Fruit fly (Drosophila melanogaster): Measurements from ENCODE around the gene CG13875.
A peak's percentile ranks its signal among the peaks of the same experiment; 100 is the strongest.

CG13875 gene

dm6 chr3L:211200-211599 is 31.5 kb downstream of the CG13875 start, which contains the start of gene Prp4k (continued):
- TF ChIP-seq CG14860 (GFP tag; IDR thresholded peaks at IDR 0.05; ENCODE audit: partially characterized antibody): 0 out of 3 replicates have a peak, but pooled peaks have one; percentile 26
- TF ChIP-seq nerfin-1 (tag; optimal IDR thresholded peaks at IDR 0.05): no peak
- no peak; the same call in 1 of the 2 replicates for TF ChIP-seq Scr (GFP tag; IDR thresholded peaks at IDR 0.05; ENCODE audit: partially characterized antibody)
- no peak for TF ChIP-seq CG4360 (GFP tag; IDR thresholded peaks at IDR 0.05)
- peak; percentile 27; the same call in 1 of the 3 replicates for TF ChIP-seq CG34422 (GFP tag; IDR thresholded peaks at IDR 0.05)
- peak; percentile 67 for TF ChIP-seq gfzf (GFP tag; optimal IDR thresholded peaks at IDR 0.05)
- TF ChIP-seq Antp (GFP tag; optimal IDR thresholded peaks at IDR 0.05): no peak
- no peak for TF ChIP-seq CG11247 (GFP tag; IDR thresholded peaks at IDR 0.05)
- TF ChIP-seq phol (tag; optimal IDR thresholded peaks at IDR 0.05): no peak
- no peak for TF ChIP-seq peb (GFP tag; IDR thresholded peaks at IDR 0.05)
- no peak for TF ChIP-seq Hey (tag; optimal IDR thresholded peaks at IDR 0.05)
- no peak for TF ChIP-seq CG13894 (tag; optimal IDR thresholded peaks at IDR 0.05)
- TF ChIP-seq Drgx (GFP tag; IDR thresholded peaks at IDR 0.05): no peak
- peak; percentile 19 for TF ChIP-seq CG17829 (tag; optimal IDR thresholded peaks at IDR 0.05)
- peak; percentile 63 for TF ChIP-seq CG12659 (GFP tag; optimal IDR thresholded peaks at IDR 0.05)
- peak; percentile 41 for TF ChIP-seq trem (tag; optimal IDR thresholded peaks at IDR 0.05)
- no peak for TF ChIP-seq ERR (GFP tag; optimal IDR thresholded peaks at IDR 0.05)
- TF ChIP-seq CG6175 (GFP tag; IDR thresholded peaks at IDR 0.05): 0 out of 3 replicates have a peak, but pooled peaks have one; percentile 11
- peak; percentile 11 for TF ChIP-seq BEAF-32 (GFP tag; optimal IDR thresholded peaks at IDR 0.05)
- TF ChIP-seq Bgb (GFP tag; IDR thresholded peaks at IDR 0.05; ENCODE audit: partially characterized antibody): no peak
- TF ChIP-seq CG3407 (GFP tag; optimal IDR thresholded peaks at IDR 0.05): no peak
- TF ChIP-seq CG12219 (GFP tag; optimal IDR thresholded peaks at IDR 0.05): no peak
- TF ChIP-seq CG8281 (tag; optimal IDR thresholded peaks at IDR 0.05): no peak
- no peak for TF ChIP-seq Meics (GFP tag; optimal IDR thresholded peaks at IDR 0.05)
- TF ChIP-seq CG2202 (tag; optimal IDR thresholded peaks at IDR 0.05): no peak
- TF ChIP-seq Med (GFP tag): peak; percentile 70
- TF ChIP-seq nom (GFP tag; optimal IDR thresholded peaks at IDR 0.05): peak; percentile 49
- TF ChIP-seq CG17385 (GFP tag; optimal IDR thresholded peaks at IDR 0.05): peak; percentile 92
- TF ChIP-seq NfI (GFP tag; optimal IDR thresholded peaks at IDR 0.05): no peak
- peak in 1 of 3 experiments; percentile 33 for TF ChIP-seq Stat92E (GFP tag; optimal IDR thresholded peaks at IDR 0.05)
- TF ChIP-seq grn (GFP tag; optimal IDR thresholded peaks at IDR 0.05): no peak
- no peak for TF ChIP-seq sisA (GFP tag; IDR thresholded peaks at IDR 0.05)
- TF ChIP-seq slbo (GFP tag; IDR thresholded peaks at IDR 0.05): no peak
- TF ChIP-seq CG7839 (tag; optimal IDR thresholded peaks at IDR 0.05): no peak
- TF ChIP-seq toy (GFP tag; IDR thresholded peaks at IDR 0.05): no peak
- no peak for TF ChIP-seq CG12299 (tag; optimal IDR thresholded peaks at IDR 0.05)
- peak; percentile 4 for TF ChIP-seq CG30020 (tag; optimal IDR thresholded peaks at IDR 0.05)
- TF ChIP-seq CG15696 (tag; optimal IDR thresholded peaks at IDR 0.05): no peak
- 0 out of 3 replicates have a peak, but pooled peaks have one; percentile 41 for TF ChIP-seq Opbp (GFP tag; IDR thresholded peaks at IDR 0.05; ENCODE audit: partially characterized antibody)
- TF ChIP-seq CG7928 (GFP tag; optimal IDR thresholded peaks at IDR 0.05): no peak
- TF ChIP-seq CG7745 (tag; optimal IDR thresholded peaks at IDR 0.05): no peak
- TF ChIP-seq disco-r (GFP tag; optimal IDR thresholded peaks at IDR 0.05): no peak
- TF ChIP-seq pita (GFP tag; optimal IDR thresholded peaks at IDR 0.05): no peak
- peak; percentile 21 for TF ChIP-seq Fer1 (GFP tag; optimal IDR thresholded peaks at IDR 0.05)
- no peak for TF ChIP-seq crc (GFP tag; optimal IDR thresholded peaks at IDR 0.05)
- peak; percentile 4 for TF ChIP-seq Dp (GFP tag; optimal IDR thresholded peaks at IDR 0.05)
- peak; percentile 42; the same call in 1 of the 2 replicates for TF ChIP-seq crol (GFP tag; IDR thresholded peaks at IDR 0.05)
- TF ChIP-seq CG4617 (GFP tag; optimal IDR thresholded peaks at IDR 0.05; ENCODE audit: borderline replicate concordance): peak; percentile 87
- TF ChIP-seq danr (GFP tag; IDR thresholded peaks at IDR 0.05): no peak

Measured in whole organism, embryonic.